Fruit fly (Drosophila melanogaster) whole organism, larva: Measurements from ENCODE around the gene knrl.

Experiments used
- noc ChIP-seq: fragments of 200-800 bp; sonication (Bioruptor generic); optimal IDR thresholded peaks from 3 replicates; lab custom pipeline; 2019; ENCODE audit warnings: missing biosample characterization, mild to moderate bottlenecking, missing genetic modification characterization, moderate library complexity

Gene knrl

DNA sequence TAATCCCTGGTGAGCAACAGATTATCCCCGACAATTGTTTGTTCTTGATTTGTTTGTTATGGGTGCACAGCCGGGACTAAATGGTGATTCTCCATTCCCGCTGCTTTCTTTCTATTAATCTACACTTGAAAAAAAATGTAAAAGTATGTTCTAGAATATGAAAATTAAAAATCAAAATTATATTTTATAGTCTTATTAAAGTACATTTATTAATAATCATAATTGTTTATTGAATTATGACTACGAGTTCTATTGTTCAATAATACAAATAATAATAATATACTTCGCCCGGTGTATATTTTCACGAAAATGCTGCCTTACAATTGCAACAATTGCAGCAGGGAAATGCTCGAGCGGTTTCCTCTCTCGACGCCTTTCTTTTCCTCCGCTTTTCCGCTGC is 3.1 kb upstream of the knrl start:
- no peak for TF ChIP-seq noc (tag; lab: Kevin White, UChicago)

DNA sequence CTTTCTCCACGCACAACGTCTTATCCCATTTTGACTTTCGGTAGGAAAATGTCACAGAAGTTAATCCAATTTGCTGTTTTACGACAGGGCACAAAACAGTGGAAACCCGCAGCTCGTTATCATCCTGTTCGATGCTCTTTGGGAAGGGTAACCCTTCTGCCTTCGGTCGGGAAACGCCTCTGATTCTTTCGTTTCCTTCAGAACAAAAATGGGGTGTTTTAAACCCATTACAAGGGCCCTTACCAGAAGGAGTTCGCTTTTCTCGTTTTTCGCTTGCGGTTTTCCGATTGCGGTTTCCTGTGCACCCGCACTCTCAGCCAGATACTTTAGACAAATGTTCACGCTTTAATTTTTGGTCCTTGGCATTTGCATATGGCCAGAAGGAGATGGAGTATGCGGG is 2.7 kb upstream of the knrl start:
- no peak for TF ChIP-seq noc (tag; lab: Kevin White, UChicago)

DNA sequence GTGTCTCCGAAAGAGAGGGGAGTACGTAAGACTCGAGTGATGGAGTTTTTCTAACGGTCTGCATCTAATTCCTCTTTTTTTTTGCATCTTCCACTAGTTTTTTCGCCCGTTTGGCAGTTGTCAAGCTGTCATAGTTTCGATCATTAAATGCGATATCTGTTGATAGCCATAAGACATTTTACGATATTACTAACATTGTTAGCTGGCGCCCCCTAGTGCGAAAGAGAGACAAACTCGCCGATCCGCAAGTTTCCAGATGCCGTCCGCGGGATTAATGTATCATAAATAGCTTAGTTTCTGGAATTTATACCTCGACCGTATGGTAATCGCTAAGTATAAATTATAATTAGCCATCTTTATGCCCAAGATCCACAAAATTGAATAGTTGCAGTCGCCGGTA is 1.7 kb upstream of the knrl start:
- TF ChIP-seq noc (tag; lab: Kevin White, UChicago) = no peak

DNA sequence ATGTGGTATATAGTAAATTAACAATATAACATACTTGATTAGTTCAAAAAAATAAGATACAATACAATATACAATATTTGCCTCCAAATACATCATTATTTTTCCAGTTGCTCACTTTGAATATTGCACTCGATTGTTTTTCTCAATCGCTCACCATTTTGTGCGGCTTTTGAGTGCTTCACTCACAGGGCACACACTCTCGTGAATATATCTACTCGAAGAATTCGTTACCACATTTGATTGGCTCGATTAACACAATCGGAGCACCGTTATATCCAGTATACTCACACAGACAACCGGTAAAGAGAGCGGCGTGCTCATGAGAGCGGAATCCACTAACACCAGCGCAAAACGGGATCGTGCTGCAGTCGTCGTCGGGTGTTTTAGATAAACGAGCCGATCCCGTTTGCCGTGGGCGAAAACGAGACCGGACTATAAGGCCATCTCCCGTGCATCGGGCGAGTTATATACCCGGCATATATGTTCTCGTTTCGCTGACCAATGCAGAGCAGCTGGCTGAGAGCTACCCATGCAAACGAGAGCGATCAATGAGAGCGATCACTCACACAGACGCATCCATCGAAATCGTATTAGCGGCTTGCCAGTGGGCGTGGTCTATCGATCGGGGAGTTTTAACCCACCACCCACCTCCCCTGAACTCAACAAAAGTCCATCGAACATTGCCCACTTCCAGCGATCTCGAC is 1.1 kb upstream of the knrl start:
- TF ChIP-seq noc (tag; lab: Kevin White, UChicago) = no peak

DNA sequence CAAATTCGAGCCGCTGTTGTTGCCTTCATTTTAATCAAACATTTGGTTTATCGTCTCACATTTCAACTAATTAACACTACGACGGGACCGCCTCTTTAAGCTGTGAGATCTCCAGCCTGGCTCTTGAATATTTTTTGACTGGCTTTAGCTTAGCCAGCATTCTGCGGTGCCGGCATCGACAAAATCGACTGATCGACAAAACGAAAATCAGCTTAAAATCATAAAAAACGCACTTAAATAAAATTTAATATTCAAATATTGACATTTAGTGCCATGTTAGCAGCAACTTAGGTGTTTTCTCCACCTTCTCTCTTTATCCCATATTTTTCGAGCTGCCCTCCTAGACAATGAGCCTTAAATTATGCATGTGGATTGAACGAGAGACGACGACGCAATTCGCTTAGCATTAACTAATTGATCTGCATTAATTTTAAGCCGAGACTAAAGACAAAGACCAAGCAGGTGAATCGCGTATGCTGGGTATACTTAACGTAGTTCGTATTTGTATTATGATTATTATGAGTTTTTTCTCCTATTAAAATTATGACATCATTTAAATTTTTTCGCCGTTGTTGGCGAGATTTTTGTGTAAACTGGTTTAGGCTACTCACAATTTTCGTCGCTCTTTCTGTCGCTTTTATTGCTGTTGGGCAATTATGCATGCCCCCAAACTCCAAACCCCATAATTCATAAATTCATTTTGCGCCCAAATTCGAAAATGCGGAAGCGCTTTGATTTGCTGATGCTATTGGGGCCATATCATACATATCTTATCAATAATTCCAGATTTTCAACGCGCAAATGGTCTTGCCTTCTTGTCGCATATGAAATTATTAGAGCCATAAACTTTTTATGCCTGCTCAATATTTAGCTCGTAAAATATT is 3.8 kb downstream of the knrl start:
- peak; percentile 7 for TF ChIP-seq noc (tag; lab: Kevin White, UChicago)

DNA sequence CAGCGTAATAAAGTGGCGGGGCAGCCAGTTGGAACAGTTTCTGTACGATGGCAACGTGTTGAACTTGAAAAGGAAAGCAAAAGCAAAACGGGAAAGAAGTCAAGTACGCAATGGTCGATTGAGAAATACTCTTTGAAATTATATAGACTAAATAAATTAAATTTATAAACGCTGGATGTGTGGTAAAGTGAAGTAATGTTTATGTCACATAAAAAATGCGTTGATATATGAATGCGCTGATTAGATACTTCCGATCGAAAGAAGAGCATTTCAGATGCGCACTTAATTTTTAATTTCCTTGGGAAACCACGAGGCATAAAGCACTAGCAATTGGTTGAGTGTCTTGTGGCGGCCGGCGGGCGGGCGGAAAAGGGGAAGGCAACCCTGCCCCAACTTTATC is 7.6 kb downstream of the knrl start:
- TF ChIP-seq noc (tag; lab: Kevin White, UChicago) = no peak

DNA sequence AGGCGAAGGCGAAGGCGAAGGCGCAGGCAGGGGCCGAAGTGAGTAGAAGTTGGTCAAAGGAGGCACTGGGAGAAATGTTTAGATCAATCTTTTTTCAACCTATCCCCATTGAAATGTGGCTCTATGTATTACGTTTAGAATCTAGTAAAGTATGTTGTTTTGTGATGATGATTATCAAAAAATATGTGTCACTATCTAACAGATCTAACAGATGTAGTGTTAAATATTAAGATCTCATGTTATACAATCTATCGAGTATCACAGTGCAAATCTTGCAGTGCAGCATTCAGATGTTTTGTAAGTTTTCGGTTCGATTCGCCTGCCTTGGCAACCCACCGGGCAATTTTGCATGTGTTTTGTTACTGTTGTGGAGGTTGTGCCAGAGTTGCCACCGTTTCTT is 10.0 kb downstream of the knrl start:
- no peak for TF ChIP-seq noc (tag; lab: Kevin White, UChicago)

DNA sequence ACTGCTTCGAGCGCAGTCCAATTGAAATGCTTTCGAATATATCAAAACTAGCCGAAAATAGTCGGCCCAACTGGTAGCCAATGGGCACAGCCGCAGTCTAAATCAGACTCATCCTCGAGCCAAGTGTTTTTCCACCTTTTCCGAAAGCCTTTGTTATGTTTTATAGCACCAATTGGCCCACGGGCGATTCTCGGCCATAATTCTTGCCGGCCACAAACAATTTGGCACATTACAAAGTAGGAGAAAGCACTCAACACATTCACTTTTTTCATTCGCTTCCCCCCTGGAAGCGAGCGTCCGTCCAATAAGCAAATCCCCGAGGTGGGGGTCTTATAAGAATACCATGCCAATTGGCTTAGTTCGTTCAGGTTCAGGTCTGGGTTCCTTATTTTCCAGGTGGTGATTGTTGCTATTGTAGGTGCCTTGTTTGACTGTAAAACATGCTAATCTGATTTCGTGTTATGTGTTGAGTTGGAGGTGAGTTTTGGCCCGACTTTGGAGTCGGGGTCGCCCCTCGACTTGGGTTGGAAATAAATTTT is 16.7 kb downstream of the knrl start:
- TF ChIP-seq noc (tag; lab: Kevin White, UChicago) = no peak

DNA sequence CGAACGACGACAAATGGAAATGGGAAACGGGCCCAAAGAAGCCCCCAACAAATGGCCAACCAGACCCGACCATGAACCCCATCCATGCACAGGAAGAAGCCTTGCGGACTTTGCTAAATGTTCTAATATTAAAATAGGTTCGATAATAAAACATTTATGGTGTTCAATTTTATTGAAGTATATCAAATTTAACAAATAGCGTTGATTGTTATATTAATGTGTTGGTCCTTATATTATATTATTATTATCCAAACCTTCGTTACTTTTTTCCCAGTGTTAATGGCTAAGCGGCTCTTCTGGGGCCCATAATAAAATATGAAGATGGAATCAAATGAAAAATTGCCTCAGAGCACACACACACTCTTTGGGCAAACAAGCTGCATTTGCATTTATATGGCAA is 17.8 kb downstream of the knrl start:
- TF ChIP-seq noc (tag; lab: Kevin White, UChicago) = no peak

DNA sequence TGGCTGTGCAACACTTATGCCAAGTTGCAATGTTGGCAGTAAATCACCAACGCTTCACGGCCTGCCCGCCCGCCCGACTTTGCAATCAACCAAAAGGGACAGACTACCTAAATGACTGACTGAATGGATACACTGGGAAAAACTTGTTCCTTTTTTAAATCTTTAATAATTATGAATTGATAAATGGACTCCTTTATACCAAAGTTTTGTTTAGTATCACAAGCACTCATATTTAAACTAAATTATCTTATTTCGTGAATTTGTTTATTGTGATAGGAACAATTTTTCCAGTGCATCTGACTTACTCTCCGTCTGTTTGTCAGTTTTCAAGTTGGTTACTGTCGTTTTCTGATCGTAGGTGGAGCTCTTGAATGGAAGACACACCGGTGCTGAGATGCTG is 19.8 kb downstream of the knrl start:
- peak; percentile 18 for TF ChIP-seq noc (tag; lab: Kevin White, UChicago)

DNA sequence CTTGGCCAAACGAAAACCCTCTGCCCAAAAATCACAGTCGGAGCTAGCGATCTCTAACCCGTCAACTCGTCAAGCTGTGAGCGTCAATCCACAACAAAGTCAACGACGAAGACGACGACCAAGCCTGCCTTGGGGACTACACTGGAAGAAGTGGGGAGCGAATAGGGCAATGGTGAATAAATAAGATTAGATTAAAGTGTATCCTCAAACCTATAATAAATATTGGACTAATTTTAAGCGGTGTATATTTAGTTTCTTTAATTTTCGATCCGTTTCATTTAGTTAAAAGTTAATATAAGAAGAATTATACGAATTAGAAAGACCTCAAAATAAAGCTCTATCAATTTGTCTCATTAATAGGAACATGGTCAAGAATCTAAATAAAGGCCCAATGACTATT is 24.6 kb downstream of the knrl start:
- no peak for TF ChIP-seq noc (tag; lab: Kevin White, UChicago)

DNA sequence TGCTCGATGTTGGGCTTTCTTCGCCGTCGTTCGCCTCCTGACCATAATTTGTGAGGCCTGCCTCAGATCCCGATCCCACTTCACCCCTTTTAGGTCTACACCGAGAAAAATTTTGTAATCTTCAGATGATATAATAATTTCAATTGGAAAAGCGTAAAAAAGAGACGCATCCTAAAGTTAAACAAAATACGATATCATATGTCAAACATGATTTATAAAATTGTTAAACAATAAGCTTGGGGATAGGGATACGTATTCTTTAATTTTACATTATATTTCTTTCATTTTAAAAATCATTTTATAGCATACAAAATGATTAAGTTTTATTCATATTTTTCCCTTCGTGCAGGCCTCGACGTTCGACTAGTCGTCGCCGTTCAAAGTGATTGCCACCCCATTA is 27.9 kb downstream of the knrl start:
- TF ChIP-seq noc (tag; lab: Kevin White, UChicago) = no peak

DNA sequence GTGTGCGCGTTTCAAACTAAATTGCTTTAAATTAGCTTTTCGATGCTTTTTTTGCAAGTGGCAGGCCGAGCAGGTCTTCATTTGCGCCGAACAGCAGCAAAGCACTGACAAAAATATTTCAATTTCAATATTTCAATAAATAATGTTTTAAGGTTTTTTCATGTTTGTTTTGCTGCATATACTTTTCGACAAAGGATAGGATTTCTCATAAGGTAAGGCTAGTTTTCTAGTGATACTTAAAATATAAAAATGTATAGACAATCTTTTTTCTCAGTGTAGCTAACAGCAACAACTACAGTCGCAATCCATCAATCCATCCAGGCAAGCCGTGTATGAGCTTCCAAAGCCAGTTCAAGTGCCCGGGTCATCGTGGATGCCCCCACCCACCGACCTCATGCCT is 31.9 kb downstream of the knrl start:
- no peak for TF ChIP-seq noc (tag; lab: Kevin White, UChicago)

DNA sequence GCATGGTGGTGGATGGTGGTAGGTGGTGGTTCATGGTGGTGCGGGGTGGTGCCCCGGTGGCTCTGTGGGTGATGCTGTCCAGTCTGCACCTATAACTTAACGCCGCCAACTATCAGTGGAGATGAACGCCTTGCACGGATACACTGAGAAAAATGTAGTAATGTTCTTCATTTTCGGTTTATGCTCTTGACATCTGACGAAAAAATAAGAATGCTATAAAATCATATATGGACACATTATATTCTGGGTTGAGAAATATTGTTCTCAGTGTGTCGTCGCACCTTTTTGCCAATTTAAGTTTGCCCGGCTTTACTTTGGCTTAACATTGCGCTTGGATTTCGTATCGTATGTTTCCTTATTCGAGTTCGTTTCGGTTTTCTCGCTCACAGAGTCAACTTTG is 34.4 kb downstream of the knrl start:
- TF ChIP-seq noc (tag; lab: Kevin White, UChicago) = no peak

DNA sequence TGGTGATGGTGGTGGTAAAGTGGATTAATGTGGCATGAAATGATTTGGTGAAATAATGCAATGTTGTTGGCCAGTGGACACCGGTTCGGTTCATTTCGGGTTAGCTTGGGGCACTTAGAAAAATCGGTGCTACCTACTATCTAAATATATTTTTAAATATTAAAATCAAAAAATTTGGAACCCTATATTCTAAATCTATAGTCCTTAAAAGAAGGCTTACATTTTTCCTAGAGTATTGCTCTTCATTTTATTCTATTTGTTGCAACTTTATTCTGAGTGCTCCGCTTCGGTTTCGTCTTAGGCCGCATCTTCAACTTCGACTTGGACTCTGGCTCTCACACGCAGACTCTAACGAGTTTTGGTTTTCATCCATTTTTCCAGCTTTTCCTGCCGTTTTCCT is 36.5 kb downstream of the knrl start:
- no peak for TF ChIP-seq noc (tag; lab: Kevin White, UChicago)

DNA sequence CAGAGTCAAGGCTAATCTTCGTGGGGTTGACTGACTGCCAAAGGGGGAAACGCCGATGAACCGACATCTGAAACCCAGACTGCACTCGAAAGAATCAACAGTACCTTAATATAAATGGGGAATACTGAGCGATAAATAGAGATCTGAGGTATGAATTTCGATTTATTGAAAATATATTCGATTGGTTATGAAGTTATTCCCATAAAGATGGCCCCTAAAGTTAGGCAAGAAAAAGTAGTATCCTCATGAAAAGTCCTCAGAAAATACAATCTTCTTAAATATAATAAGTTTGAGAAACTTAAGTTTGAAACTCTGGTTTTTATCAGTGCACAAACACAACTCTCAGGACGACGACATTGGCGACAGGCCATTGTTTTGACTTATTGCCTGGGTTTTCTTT is 38.1 kb downstream of the knrl start:
- no peak for TF ChIP-seq noc (tag; lab: Kevin White, UChicago)

DNA sequence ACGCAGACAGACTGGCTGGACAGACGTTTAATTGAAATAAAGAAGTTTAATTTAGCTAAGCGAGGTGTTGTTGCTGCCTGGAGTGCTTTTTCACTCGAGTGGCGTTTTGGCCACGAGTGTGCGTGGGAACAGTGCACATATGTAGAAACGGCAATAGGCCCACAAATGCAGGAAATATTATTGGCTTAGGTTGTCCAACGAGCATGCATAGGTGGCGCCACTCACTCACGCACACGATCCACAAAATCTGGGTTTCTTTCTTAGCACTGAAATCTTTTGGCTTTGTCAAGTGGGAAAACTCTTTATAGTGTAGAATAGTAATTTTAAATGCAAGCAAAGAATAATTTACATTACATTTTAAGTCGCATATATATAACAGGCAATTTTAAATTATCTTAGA is 39.8 kb downstream of the knrl start:
- TF ChIP-seq noc (tag; lab: Kevin White, UChicago) = no peak
